Worm (Caenorhabditis elegans): Measurements from ENCODE around the gene T04C12.7.

DNA sequence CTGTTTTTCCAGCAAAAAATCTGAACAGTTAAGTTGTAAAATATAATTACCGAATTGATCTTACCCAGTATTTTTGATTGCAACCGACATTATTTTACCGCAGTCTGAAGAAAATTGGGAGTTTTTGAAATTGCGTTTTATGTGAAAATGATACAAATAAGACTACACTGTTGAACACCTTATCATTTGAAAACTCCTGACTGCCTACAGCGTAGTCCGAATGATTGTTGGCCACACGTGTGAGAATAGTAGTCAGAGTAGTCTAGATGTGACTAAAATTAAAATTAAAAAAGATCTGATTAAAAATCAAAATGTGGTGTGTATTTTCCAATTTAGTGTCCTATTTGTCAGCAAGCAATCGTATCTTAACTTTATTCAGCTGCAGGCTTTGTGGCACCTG is 7.2 kb upstream of the T04C12.7 start, which contains the start of gene dhs-18:
- TF ChIP-seq elt-1 (tag; optimal IDR thresholded peaks at IDR 0.05; ENCODE audit: borderline replicate concordance, insufficient read depth), result no peak
- TF ChIP-seq nhr-76 (tag; optimal IDR thresholded peaks at IDR 0.05), result no peak

Data from whole organism, mixed stage, embryonic.